Fruit fly (Drosophila melanogaster): ENCODE measurements around the gene Vtld.

Gene Vtld

DNA sequence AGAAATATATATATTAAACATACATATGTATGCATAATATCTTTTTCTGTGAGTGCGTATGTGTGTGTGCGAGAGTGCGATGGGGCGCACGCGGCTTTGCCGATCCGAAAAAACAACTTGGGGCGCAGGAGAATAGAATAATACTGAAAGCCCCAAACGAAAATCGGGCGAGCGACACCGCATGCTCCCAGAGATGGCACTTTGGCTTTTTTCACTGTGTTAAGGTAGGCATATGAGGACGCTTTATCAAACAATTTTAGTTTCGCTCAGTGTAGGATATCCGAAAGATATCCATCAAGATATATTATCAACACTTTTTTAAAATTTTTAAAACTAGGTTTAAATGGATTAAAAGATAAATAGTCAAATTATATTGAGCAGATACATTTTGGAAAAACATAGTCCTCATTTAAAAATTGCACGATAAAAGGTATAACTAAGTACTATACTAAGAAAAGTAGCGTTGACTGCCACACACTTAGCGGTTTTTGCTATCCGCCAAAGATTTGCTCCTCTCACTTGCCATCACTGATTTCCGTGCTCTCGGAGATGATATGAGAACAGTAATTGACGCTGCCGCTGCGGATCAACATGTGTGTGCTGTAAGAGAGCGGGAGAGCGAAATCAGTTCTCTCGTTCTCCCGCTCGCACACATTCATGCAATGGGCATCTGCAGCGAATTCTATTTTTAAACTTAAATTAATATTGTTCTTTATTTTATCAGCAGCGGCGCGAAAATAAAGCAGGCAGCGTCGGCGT lies 30.9 kb downstream of the Vtld start (continued):
- TF ChIP-seq salm (tag; optimal IDR thresholded peaks at IDR 0.05): no peak
- peak; percentile 71 for TF ChIP-seq Dbx (GFP tag; IDR thresholded peaks at IDR 0.05)
- TF ChIP-seq Gsc (GFP tag; IDR thresholded peaks at IDR 0.05): no peak
- peak; percentile 64 for TF ChIP-seq CG12155 (GFP tag; optimal IDR thresholded peaks at IDR 0.05)
- peak; percentile 48 for TF ChIP-seq CG17385 (GFP tag; optimal IDR thresholded peaks at IDR 0.05)
- TF ChIP-seq zfh1 (GFP tag; IDR thresholded peaks at IDR 0.05): peak; percentile 32; the same call in 2 of the 3 replicates
- TF ChIP-seq CG7556 (GFP tag; optimal IDR thresholded peaks at IDR 0.05): peak; percentile 77
- TF ChIP-seq Usf (GFP tag; optimal IDR thresholded peaks at IDR 0.05): peak; percentile 73
- no peak for TF ChIP-seq CG8359 (GFP tag; optimal IDR thresholded peaks at IDR 0.05; ENCODE audit: borderline replicate concordance)
- TF ChIP-seq Poxn (GFP tag; IDR thresholded peaks at IDR 0.05): no peak
- TF ChIP-seq Lpt (GFP tag; optimal IDR thresholded peaks at IDR 0.05): no peak
- peak; percentile 52 for TF ChIP-seq PHDP (tag; optimal IDR thresholded peaks at IDR 0.05)
- peak; percentile 14 for TF ChIP-seq caup (GFP tag; optimal IDR thresholded peaks at IDR 0.05; ENCODE audit: severe bottlenecking)
- TF ChIP-seq CG10147 (GFP tag; optimal IDR thresholded peaks at IDR 0.05): peak; percentile 71
- TF ChIP-seq GATAe (GFP tag; conservative IDR thresholded peaks at IDR 0.05): no peak; the same call in 1 of the 2 replicates
- TF ChIP-seq CG3726 (GFP tag; IDR thresholded peaks at IDR 0.05): 0 out of 3 replicates have a peak, but pooled peaks have one; percentile 52
- TF ChIP-seq CG12071 (GFP tag; optimal IDR thresholded peaks at IDR 0.05): no peak
- TF ChIP-seq kni (GFP tag; optimal IDR thresholded peaks at IDR 0.05): no peak
- peak; percentile 42 for TF ChIP-seq CG14014 (GFP tag; IDR thresholded peaks at IDR 0.05)
- peak; percentile 34 for TF ChIP-seq CG3995 (GFP tag; optimal IDR thresholded peaks at IDR 0.05)
- no peak for TF ChIP-seq CG14050 (GFP tag; IDR thresholded peaks at IDR 0.05)
- no peak for TF ChIP-seq gsb-n (tag; optimal IDR thresholded peaks at IDR 0.05)
- TF ChIP-seq gcm2 (GFP tag; optimal IDR thresholded peaks at IDR 0.05): peak; percentile 53
- TF ChIP-seq CG8924 (tag; optimal IDR thresholded peaks at IDR 0.05): peak; percentile 68
- TF ChIP-seq CTCF (GFP tag; optimal IDR thresholded peaks at IDR 0.05): no peak
- peak; percentile 67 for TF ChIP-seq CG8944 (GFP tag; optimal IDR thresholded peaks at IDR 0.05)
- no peak for TF ChIP-seq bbx (GFP tag; IDR thresholded peaks at IDR 0.05; ENCODE audit: partially characterized antibody)
- peak; percentile 39 to 78 for TF ChIP-seq Pdp1 (GFP tag; optimal IDR thresholded peaks at IDR 0.05)
- no peak for TF ChIP-seq CG33213 (GFP tag; optimal IDR thresholded peaks at IDR 0.05)
- TF ChIP-seq abd-A (tag; optimal IDR thresholded peaks at IDR 0.05): peak; percentile 14
- peak; percentile 48 for TF ChIP-seq CG12104 (GFP tag; optimal IDR thresholded peaks at IDR 0.05)
- peak; percentile 80 for TF ChIP-seq CG10543 (GFP tag; optimal IDR thresholded peaks at IDR 0.05)
- TF ChIP-seq fd96Cb (tag; optimal IDR thresholded peaks at IDR 0.05): peak; percentile 67
- TF ChIP-seq CG17186 (GFP tag; optimal IDR thresholded peaks at IDR 0.05): no peak
- TF ChIP-seq Sox100B (GFP tag; optimal IDR thresholded peaks at IDR 0.05): peak; percentile 76
- TF ChIP-seq CG4820 (GFP tag; optimal IDR thresholded peaks at IDR 0.05): peak; percentile 69
- peak; percentile 33; the same call in 1 of the 2 replicates for TF ChIP-seq sob (GFP tag; IDR thresholded peaks at IDR 0.05)
- peak; percentile 67 for TF ChIP-seq dmrt99B (tag; optimal IDR thresholded peaks at IDR 0.05)
- TF ChIP-seq Awh (GFP tag; IDR thresholded peaks at IDR 0.05): no peak
- TF ChIP-seq CG2889 (GFP tag; IDR thresholded peaks at IDR 0.05): no peak
- TF ChIP-seq zfh2 (GFP tag; optimal IDR thresholded peaks at IDR 0.05): peak; percentile 70
- no peak for TF ChIP-seq br (optimal IDR thresholded peaks at IDR 0.05)
- peak; percentile 72 for TF ChIP-seq Xbp1 (GFP tag; optimal IDR thresholded peaks at IDR 0.05)
- TF ChIP-seq Bteb2 (GFP tag; optimal IDR thresholded peaks at IDR 0.05): peak; percentile 28
- no peak for TF ChIP-seq dati (GFP tag; IDR thresholded peaks at IDR 0.05)
- 0 out of 2 replicates have a peak, but pooled peaks have one; percentile 16 for TF ChIP-seq HLH3B (GFP tag; IDR thresholded peaks at IDR 0.05)
- no peak for TF ChIP-seq ac (GFP tag; optimal IDR thresholded peaks at IDR 0.05)
- TF ChIP-seq kay (GFP tag; optimal IDR thresholded peaks at IDR 0.05): peak; percentile 44
- no peak for TF ChIP-seq CG7987 (GFP tag; optimal IDR thresholded peaks at IDR 0.05)
- peak; percentile 79 for TF ChIP-seq bcd (GFP tag; optimal IDR thresholded peaks at IDR 0.05)

Data from whole organism, embryonic.